Worm (Caenorhabditis elegans): ENCODE measurements around the gene F58G11.4.

F58G11.4 gene

DNA sequence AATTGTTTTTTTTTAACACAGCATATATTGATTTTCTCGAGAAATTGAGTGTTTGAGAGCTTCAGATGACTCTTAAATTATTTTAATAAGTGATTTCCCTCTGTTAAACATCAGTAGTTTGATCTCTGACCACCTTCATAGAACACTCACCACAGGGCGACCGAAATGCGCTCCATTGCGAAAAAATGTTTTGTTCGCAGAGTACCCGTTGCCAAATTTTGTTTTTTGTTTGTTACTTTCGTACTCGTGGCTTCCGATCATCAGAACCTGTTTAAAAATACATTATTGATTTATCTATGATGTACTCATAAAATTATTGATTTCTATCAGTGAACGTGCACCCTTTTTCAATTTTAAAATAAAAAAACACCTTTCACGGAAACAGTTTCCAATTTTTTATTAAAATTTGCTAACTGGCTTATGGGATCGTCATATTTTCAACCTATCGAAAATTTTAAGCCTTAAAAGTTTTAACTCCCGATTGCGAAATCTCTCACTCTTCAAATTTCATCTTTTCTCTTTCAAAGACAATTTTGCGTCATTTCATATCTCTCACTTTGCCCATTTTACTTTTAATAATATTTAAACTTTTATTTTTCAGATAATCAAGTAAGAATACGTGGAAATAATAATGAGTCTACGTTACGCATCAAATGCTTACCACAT lies 11.6 kb upstream of the F58G11.4 start, which contains the start of gene letm-1:
letm-1 (plus strand) TSS at position 598 of the 666 bp plus-strand sequence.
- TF ChIP-seq lin-13 (tag; optimal IDR thresholded peaks at IDR 0.05) (no peak), mep-1 (tag; optimal IDR thresholded peaks at IDR 0.05) (peak; percentile 4)

DNA sequence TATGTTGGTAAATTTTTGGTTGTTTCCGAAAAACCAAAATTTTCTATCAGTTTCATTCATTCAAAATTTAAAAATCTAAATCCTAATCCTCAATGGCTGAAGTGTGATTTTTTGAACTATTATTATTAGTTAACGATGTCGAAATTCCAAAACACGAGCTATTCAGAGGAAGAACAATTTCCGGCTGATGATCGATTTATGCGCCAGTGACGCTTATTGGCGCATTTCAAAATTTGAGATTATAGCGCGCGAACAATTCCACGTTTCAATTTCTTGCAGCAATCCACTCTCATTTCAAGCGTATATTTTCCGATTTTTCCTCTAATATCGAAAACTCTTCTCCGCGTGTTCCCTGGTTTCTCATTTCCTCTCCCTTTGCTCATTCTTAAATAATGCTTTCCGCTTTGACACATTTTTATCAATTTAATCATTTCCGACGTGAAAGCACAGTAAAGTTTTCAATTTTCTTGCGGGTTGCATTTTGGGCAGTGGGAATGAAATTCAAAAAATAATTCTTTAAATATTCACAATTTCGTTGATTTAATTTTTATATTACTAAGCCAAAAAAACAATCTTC lies 8.0 kb upstream of the F58G11.4 start:
- TF ChIP-seq nhr-237 (tag; optimal IDR thresholded peaks at IDR 0.05) (no peak), hlh-1 (tag; optimal IDR thresholded peaks at IDR 0.05) (no peak), mep-1 (tag; optimal IDR thresholded peaks at IDR 0.05) (peak; percentile 30), zip-8 (tag; optimal IDR thresholded peaks at IDR 0.05) (no peak)

DNA sequence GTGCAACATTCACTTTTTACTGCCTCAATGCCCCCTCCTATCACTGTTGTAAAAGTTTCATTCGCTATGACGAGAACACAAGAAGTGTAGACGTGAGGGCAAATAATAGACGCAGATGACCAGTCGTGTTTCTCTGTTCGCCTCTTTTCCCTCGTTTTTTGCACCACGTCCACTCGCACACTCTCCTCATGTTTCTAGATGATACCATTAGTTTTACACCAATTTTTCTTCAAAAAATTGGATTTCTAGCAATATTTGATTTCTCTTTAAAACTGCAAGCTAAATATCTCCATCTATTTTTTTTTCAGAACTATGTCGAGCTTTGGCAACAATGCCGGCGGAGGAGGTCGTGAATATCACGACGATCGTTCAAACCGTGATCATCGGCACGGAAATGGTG lies 7.3 kb upstream of the F58G11.4 start, which contains the start of gene rde-12:
rde-12 (plus strand) TSS at position 301 of the 400 bp plus-strand sequence.
- TF ChIP-seq nhr-2 (tag; optimal IDR thresholded peaks at IDR 0.05): peak; percentile 26
- TF ChIP-seq M03D4.4 (tag; optimal IDR thresholded peaks at IDR 0.05): no peak
- peak; percentile 33 for TF ChIP-seq hlh-1 (tag; optimal IDR thresholded peaks at IDR 0.05)
- no peak for TF ChIP-seq nhr-12 (tag; optimal IDR thresholded peaks at IDR 0.05)

DNA sequence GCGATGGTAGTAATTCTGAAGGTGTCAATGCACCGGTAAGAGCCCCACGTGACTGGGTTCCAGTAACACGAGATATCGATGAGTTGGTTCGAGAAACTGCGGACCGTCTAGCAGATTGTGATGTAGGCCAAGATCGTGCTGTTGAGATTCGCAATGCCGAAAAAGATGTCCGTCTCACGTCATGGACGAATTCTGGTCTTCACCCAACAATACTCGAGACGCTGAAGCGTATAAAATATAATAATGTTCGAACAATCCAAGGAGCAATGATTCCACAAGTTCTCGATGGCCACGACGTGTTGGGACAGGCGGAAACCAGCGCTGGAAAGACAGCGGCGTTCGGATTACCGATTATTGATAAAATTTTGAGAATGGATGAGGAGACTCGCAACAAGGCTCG lies 5.9 kb upstream of the F58G11.4 start:
- TF ChIP-seq cnd-1 (tag; optimal IDR thresholded peaks at IDR 0.05): no peak
- no peak for TF ChIP-seq nhr-237 (tag; optimal IDR thresholded peaks at IDR 0.05)
- TF ChIP-seq ztf-11 (tag; optimal IDR thresholded peaks at IDR 0.05): no peak
- no peak for TF ChIP-seq lin-13 (tag; optimal IDR thresholded peaks at IDR 0.05)
- TF ChIP-seq nhr-2 (tag; optimal IDR thresholded peaks at IDR 0.05): no peak
- no peak for TF ChIP-seq ham-2 (GFP tag; optimal IDR thresholded peaks at IDR 0.05)
- no peak for TF ChIP-seq elt-3 (tag; optimal IDR thresholded peaks at IDR 0.05)
- no peak for TF ChIP-seq snpc-4 (tag; optimal IDR thresholded peaks at IDR 0.05)

DNA sequence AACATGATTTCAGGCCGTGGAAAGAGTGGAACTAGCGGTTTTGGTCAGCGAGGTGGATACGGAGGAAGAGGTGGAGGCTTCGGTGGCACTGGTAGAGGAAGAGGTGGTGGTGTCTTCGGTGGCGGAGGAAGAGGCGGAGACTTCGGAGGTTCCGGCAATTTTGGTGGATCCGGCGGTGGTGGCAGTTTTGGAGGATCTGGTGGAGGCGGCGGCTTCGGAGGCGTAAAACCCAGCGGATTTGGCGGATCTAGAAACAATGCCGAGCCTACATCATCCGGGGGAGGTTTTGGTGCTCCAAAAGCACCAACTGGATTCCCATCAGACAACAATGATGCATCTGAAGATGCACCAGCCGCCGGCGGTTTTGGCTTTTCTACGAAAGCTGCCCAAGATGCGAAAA lies 4.1 kb upstream of the F58G11.4 start:
- no peak for TF ChIP-seq zip-8 (tag; optimal IDR thresholded peaks at IDR 0.05)
- TF ChIP-seq sptf-1 (tag; optimal IDR thresholded peaks at IDR 0.05): peak; percentile 13

DNA sequence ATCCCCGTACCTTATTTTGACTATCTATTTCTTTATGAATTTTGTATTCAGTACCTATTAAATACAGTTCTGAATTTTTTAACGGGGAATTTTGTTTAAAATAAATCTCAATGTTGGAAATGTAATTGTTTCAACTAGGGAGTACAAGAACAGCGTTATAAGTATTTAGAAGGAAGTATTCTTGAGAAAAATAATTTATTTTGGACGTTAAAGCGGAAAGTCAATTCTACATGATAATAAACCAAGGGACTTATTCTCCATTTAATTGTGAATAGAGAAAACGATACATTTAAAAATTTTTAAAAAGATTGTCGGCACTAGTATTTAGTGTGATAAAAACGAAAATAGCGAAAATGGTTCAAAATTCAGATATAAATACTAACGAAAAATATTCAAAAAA lies 3.2 kb upstream of the F58G11.4 start:
- TF ChIP-seq bed-3 (GFP tag; optimal IDR thresholded peaks at IDR 0.05) (no peak), flh-1 (GFP tag; optimal IDR thresholded peaks at IDR 0.05) (no peak), unc-62 (GFP tag; optimal IDR thresholded peaks at IDR 0.05) (no peak), nhr-12 (tag; optimal IDR thresholded peaks at IDR 0.05) (no peak), blmp-1 (tag; optimal IDR thresholded peaks at IDR 0.05) (no peak), nhr-2 (tag; optimal IDR thresholded peaks at IDR 0.05) (no peak), ces-1 (GFP tag; optimal IDR thresholded peaks at IDR 0.05) (no peak), cnd-1 (tag; optimal IDR thresholded peaks at IDR 0.05) (no peak), lin-32 (GFP tag; optimal IDR thresholded peaks at IDR 0.05) (no peak), mep-1 (tag; optimal IDR thresholded peaks at IDR 0.05) (no peak), nhr-76 (tag; optimal IDR thresholded peaks at IDR 0.05) (no peak), hlh-1 (tag; optimal IDR thresholded peaks at IDR 0.05) (no peak), pha-4 (tag; optimal IDR thresholded peaks at IDR 0.05) (no peak), unc-120 (tag; optimal IDR thresholded peaks at IDR 0.05; ENCODE audit: poor library complexity, severe bottlenecking) (no peak), ham-2 (GFP tag; optimal IDR thresholded peaks at IDR 0.05) (no peak), mls-2 (tag; optimal IDR thresholded peaks at IDR 0.05) (no peak)

DNA sequence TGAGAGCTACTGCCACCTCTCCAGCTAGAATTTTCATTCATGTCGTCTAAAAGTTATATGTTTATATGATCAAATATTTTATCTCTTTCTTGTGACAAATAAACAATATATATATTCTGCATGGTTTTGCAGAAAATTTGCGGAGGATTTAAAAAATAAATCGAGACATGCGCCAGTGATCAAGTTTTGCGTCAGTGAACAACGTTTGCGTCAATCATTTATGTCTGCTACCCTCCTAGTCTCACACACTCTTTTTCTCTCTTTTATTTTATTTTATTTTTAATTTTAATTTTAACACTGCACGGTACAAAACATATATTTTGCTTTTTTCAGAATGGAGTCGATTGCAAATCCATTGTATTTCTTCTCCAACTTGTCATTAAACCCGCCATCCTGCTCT lies 6.2 kb downstream of the F58G11.4 start, which contains the start of the genes tag-65 and ccz-1:
tag-65 (minus strand) TSS at position 46 of the 400 bp plus-strand sequence.
ccz-1 (plus strand) TSS at position 334 of the 400 bp plus-strand sequence.
- peak; percentile 22 for TF ChIP-seq mab-5 (tag; optimal IDR thresholded peaks at IDR 0.05)
- TF ChIP-seq elt-3 (tag; optimal IDR thresholded peaks at IDR 0.05): no peak
- no peak for TF ChIP-seq unc-120 (tag; optimal IDR thresholded peaks at IDR 0.05; ENCODE audit: poor library complexity, severe bottlenecking)
- TF ChIP-seq drap-1 (GFP tag; optimal IDR thresholded peaks at IDR 0.05): no peak
- TF ChIP-seq unc-39 (tag; optimal IDR thresholded peaks at IDR 0.05): no peak
- TF ChIP-seq lin-13 (tag; optimal IDR thresholded peaks at IDR 0.05): peak; percentile 66
- TF ChIP-seq snpc-4 (tag; optimal IDR thresholded peaks at IDR 0.05): no peak
- no peak for TF ChIP-seq lin-32 (GFP tag; optimal IDR thresholded peaks at IDR 0.05)
- peak; percentile 74 for TF ChIP-seq mep-1 (tag; optimal IDR thresholded peaks at IDR 0.05)
- peak; percentile 60 for TF ChIP-seq unc-62 (GFP tag; optimal IDR thresholded peaks at IDR 0.05)
- TF ChIP-seq M03D4.4 (tag; optimal IDR thresholded peaks at IDR 0.05): no peak
- peak; percentile 36 for TF ChIP-seq hlh-1 (tag; optimal IDR thresholded peaks at IDR 0.05)
- TF ChIP-seq mls-2 (tag; optimal IDR thresholded peaks at IDR 0.05): no peak
- TF ChIP-seq zip-8 (tag; optimal IDR thresholded peaks at IDR 0.05): no peak
- no peak for TF ChIP-seq nhr-76 (tag; optimal IDR thresholded peaks at IDR 0.05)
- TF ChIP-seq nhr-2 (tag; optimal IDR thresholded peaks at IDR 0.05): peak; percentile 4
- peak; percentile 90 for TF ChIP-seq pha-4 (tag; optimal IDR thresholded peaks at IDR 0.05)
- TF ChIP-seq sptf-1 (tag; optimal IDR thresholded peaks at IDR 0.05): peak; percentile 60
- no peak for TF ChIP-seq nhr-28 (tag; optimal IDR thresholded peaks at IDR 0.05)
- TF ChIP-seq ham-2 (GFP tag; optimal IDR thresholded peaks at IDR 0.05): no peak
- TF ChIP-seq cnd-1 (tag; optimal IDR thresholded peaks at IDR 0.05): no peak
- no peak for TF ChIP-seq ceh-43 (GFP tag; optimal IDR thresholded peaks at IDR 0.05)
- no peak for TF ChIP-seq flh-1 (GFP tag; optimal IDR thresholded peaks at IDR 0.05)
- TF ChIP-seq ceh-83 (GFP tag; optimal IDR thresholded peaks at IDR 0.05): peak; percentile 34
- TF ChIP-seq tbx-8 (GFP tag; optimal IDR thresholded peaks at IDR 0.05): no peak
- no peak for TF ChIP-seq sem-2 (GFP tag; optimal IDR thresholded peaks at IDR 0.05)
- TF ChIP-seq elt-1 (tag; optimal IDR thresholded peaks at IDR 0.05; ENCODE audit: borderline replicate concordance, insufficient read depth): no peak
- no peak for TF ChIP-seq ztf-11 (tag; optimal IDR thresholded peaks at IDR 0.05)
- TF ChIP-seq ces-1 (GFP tag; optimal IDR thresholded peaks at IDR 0.05): peak; percentile 85

All from whole organism, mixed stage, embryonic.